Worm (Caenorhabditis elegans) whole organism, young adult: ENCODE measurements around the gene C04E6.8.

Source experiments
- B0019.2 ChIP-seq: fragments of 200-800 bp; sonication (Bioruptor generic); conservative IDR thresholded peaks from 2 replicates; pipeline ENCODE4 v1.3.6; 2022; ENCODE audit warnings: missing genetic modification reagents, missing genetic modification characterization, missing compliant biosample characterization
- B0261.1 ChIP-seq: sonication (generic microtip); optimal IDR thresholded peaks from 2 replicates; lab custom pipeline; 2016; ENCODE audit warnings: mild to moderate bottlenecking, missing genetic modification characterization, moderate library complexity, missing compliant biosample characterization
- B0336.3 ChIP-seq: fragments of 200-800 bp; sonication (Bioruptor generic); IDR thresholded peaks from 2 replicates; pipeline ENCODE4 v1.3.6; 2022; ENCODE audit warnings: missing genetic modification characterization, missing compliant biosample characterization
- C17E4.6 ChIP-seq: fragments of 200-800 bp; sonication (Bioruptor generic); IDR thresholded peaks from 2 replicates; pipeline ENCODE4 v1.3.6; 2022; ENCODE audit warnings: missing genetic modification reagents, missing genetic modification characterization, missing compliant biosample characterization
- D2030.7 ChIP-seq: fragments of 200-800 bp; sonication (Bioruptor generic); IDR thresholded peaks from 2 replicates; pipeline ENCODE4 v1.3.6; 2022; ENCODE audit warnings: missing genetic modification reagents, missing genetic modification characterization, missing compliant biosample characterization
- F10E7.11 ChIP-seq: sonication (generic microtip); optimal IDR thresholded peaks from 2 replicates; lab custom pipeline; 2017; ENCODE audit warnings: mild to moderate bottlenecking, missing genetic modification characterization, moderate library complexity, missing compliant biosample characterization
- F22D6.2 ChIP-seq: sonication (generic microtip); optimal IDR thresholded peaks from 2 replicates; lab custom pipeline; 2016; ENCODE audit warnings: mild to moderate bottlenecking, missing genetic modification characterization, missing compliant biosample characterization
- F33H1.4 ChIP-seq: fragments of 200-800 bp; sonication (Bioruptor generic); IDR thresholded peaks from 2 replicates; pipeline ENCODE4 v1.3.6; 2022; ENCODE audit warnings: missing genetic modification reagents, missing genetic modification characterization, missing compliant biosample characterization
- F37B4.10 ChIP-seq: fragments of 200-800 bp; sonication (Bioruptor generic); IDR thresholded peaks from 2 replicates; pipeline ENCODE4 v1.3.6; 2022; ENCODE audit warnings: missing genetic modification characterization, missing compliant biosample characterization
- F49E8.2 ChIP-seq: sonication (generic microtip); optimal IDR thresholded peaks from 3 replicates; lab custom pipeline; 2017; ENCODE audit warnings: missing genetic modification characterization, mild to moderate bottlenecking, missing compliant biosample characterization, antibody characterized with exemption, moderate library complexity; ENCODE audit not compliant: insufficient read depth
- F52B5.7 ChIP-seq: sonication (generic microtip); optimal IDR thresholded peaks from 2 replicates; lab custom pipeline; 2016; ENCODE audit warnings: mild to moderate bottlenecking, missing genetic modification characterization, missing compliant biosample characterization
- F57C9.4 ChIP-seq: sonication (generic microtip); optimal IDR thresholded peaks from 2 replicates; lab custom pipeline; 2017; ENCODE audit warnings: mild to moderate bottlenecking, missing genetic modification characterization, missing compliant biosample characterization
- K11D2.4 ChIP-seq: fragments of 200-800 bp; sonication (Bioruptor generic); IDR thresholded peaks from 2 replicates; pipeline ENCODE4 v1.3.6; 2022; ENCODE audit warnings: missing genetic modification reagents, missing genetic modification characterization, missing compliant biosample characterization
- K12H6.12 ChIP-seq: fragments of 200-800 bp; sonication (Bioruptor generic); optimal IDR thresholded peaks from 2 replicates; lab custom pipeline; 2018; ENCODE audit warnings: mild to moderate bottlenecking, missing genetic modification characterization, missing compliant biosample characterization
- T07F8.4 ChIP-seq: sonication (generic microtip); optimal IDR thresholded peaks from 2 replicates; lab custom pipeline; 2016; ENCODE audit warnings: mild to moderate bottlenecking, missing genetic modification characterization, moderate library complexity, missing compliant biosample characterization
- Y95B8A.8 ChIP-seq: fragments of 200-800 bp; sonication (Bioruptor generic); IDR thresholded peaks from 2 replicates; pipeline ENCODE4 v1.3.6; 2022; ENCODE audit warnings: missing genetic modification reagents, missing genetic modification characterization, missing compliant biosample characterization
- aptf-3 ChIP-seq: fragments of 200-800 bp; sonication (Bioruptor generic); IDR thresholded peaks from 2 replicates; pipeline ENCODE4 v1.3.6; 2022; ENCODE audit warnings: missing genetic modification characterization, missing compliant biosample characterization
- atf-7 ChIP-seq: sonication (generic microtip); optimal IDR thresholded peaks from 2 replicates; lab custom pipeline; 2017; ENCODE audit warnings: mild to moderate bottlenecking, missing genetic modification characterization, missing compliant biosample characterization
- bed-2 ChIP-seq: fragments of 200-800 bp; sonication (Bioruptor generic); IDR thresholded peaks from 2 replicates; pipeline ENCODE4 v1.3.6; 2022; ENCODE audit warnings: missing genetic modification reagents, missing genetic modification characterization, missing compliant biosample characterization
- ceh-100 ChIP-seq: fragments of 200-800 bp; sonication (Bioruptor generic); IDR thresholded peaks from 2 replicates; pipeline ENCODE4 v1.3.6; 2022; ENCODE audit warnings: missing genetic modification reagents, missing genetic modification characterization, missing compliant biosample characterization
- ceh-40 ChIP-seq: fragments of 200-800 bp; sonication (Bioruptor generic); IDR thresholded peaks from 2 replicates; pipeline ENCODE4 v1.3.6; 2022; ENCODE audit warnings: missing genetic modification characterization, missing compliant biosample characterization
- ceh-79 ChIP-seq: sonication (generic microtip); optimal IDR thresholded peaks from 2 replicates; lab custom pipeline; 2017; ENCODE audit warnings: mild to moderate bottlenecking, missing genetic modification characterization, missing compliant biosample characterization
- chd-7 ChIP-seq: sonication (generic microtip); optimal IDR thresholded peaks from 2 replicates; lab custom pipeline; 2016; ENCODE audit warnings: mild to moderate bottlenecking, missing genetic modification characterization, moderate library complexity, missing compliant biosample characterization
- dox-1 ChIP-seq: fragments of 200-800 bp; sonication (Bioruptor generic); IDR thresholded peaks from 2 replicates; pipeline ENCODE4 v1.3.6; 2022; ENCODE audit warnings: missing genetic modification reagents, missing genetic modification characterization, missing compliant biosample characterization
- dpff-1 ChIP-seq: sonication (generic microtip); optimal IDR thresholded peaks from 2 replicates; lab custom pipeline; 2017; ENCODE audit warnings: mild to moderate bottlenecking, missing genetic modification characterization, missing compliant biosample characterization
- dpl-1 ChIP-seq: fragments of 150-350 bp; optimal IDR thresholded peaks from 2 replicates; lab custom pipeline; 2014; ENCODE audit warnings: missing biosample characterization, missing genetic modification reagents, missing genetic modification characterization
- egl-44 ChIP-seq: fragments of 200-800 bp; sonication (Bioruptor generic); IDR thresholded peaks from 2 replicates; pipeline ENCODE4 v1.3.6; 2022; ENCODE audit warnings: missing genetic modification reagents, missing genetic modification characterization, missing compliant biosample characterization
- ets-4 ChIP-seq: fragments of 200-800 bp; sonication (Bioruptor generic); optimal IDR thresholded peaks from 2 replicates; lab custom pipeline; 2018; ENCODE audit warnings: mild to moderate bottlenecking, missing genetic modification characterization, missing compliant biosample characterization
- fkh-3 ChIP-seq: sonication (generic microtip); optimal IDR thresholded peaks from 2 replicates; lab custom pipeline; 2016; ENCODE audit warnings: mild to moderate bottlenecking, missing genetic modification characterization, missing compliant biosample characterization
- gei-17 ChIP-seq: fragments of 200-800 bp; sonication (Bioruptor generic); optimal IDR thresholded peaks from 2 replicates; lab custom pipeline; 2018; ENCODE audit warnings: mild to moderate bottlenecking, missing genetic modification characterization, missing compliant biosample characterization
- hlh-26 ChIP-seq: fragments of 200-800 bp; sonication (Bioruptor generic); conservative IDR thresholded peaks from 2 replicates; pipeline ENCODE4 v1.3.6; 2022; ENCODE audit warnings: missing genetic modification reagents, missing genetic modification characterization, missing compliant biosample characterization
- hmg-1.2 ChIP-seq: fragments of 200-800 bp; sonication (Bioruptor generic); IDR thresholded peaks from 2 replicates; pipeline ENCODE4 v1.3.6; 2022; ENCODE audit warnings: missing genetic modification reagents, missing genetic modification characterization, missing compliant biosample characterization
- hsf-1 ChIP-seq: fragments of 200-800 bp; sonication (Bioruptor generic); IDR thresholded peaks from 2 replicates; pipeline ENCODE4 v1.3.6; 2022; ENCODE audit warnings: missing genetic modification reagents, missing genetic modification characterization, missing compliant biosample characterization
- lag-1 ChIP-seq: fragments of 200-800 bp; sonication (Bioruptor generic); IDR thresholded peaks from 2 replicates; pipeline ENCODE4 v1.3.6; 2022; ENCODE audit warnings: missing genetic modification reagents, missing genetic modification characterization, missing compliant biosample characterization
- let-607 ChIP-seq, 2 experiments: fragments of 200-800 bp in 1 of 2; sonication (Bioruptor generic) in 1 of 2; sonication (generic microtip) in 1 of 2; optimal IDR thresholded peaks; 2 replicates each; lab custom pipeline; 2016 to 2018; ENCODE audit warnings: mild to moderate bottlenecking in 2 of 2, missing compliant biosample characterization in 2 of 2, missing genetic modification characterization in 2 of 2, moderate library complexity in 2 of 2, missing genotype in 1 of 2
- lin-35 ChIP-seq, 3 experiments: fragments of 150-350 bp in 2 of 3; sonication (generic microtip) in 1 of 3; optimal IDR thresholded peaks; 2 replicates each; lab custom pipeline; 2014 to 2018; ENCODE audit warnings: missing biosample characterization in 3 of 3, missing genetic modification characterization in 3 of 3, missing genetic modification reagents in 3 of 3
- lin-54 ChIP-seq: fragments of 200-800 bp; sonication (Bioruptor generic); optimal IDR thresholded peaks from 2 replicates; lab custom pipeline; 2018; ENCODE audit warnings: mild to moderate bottlenecking, missing genetic modification characterization, missing compliant biosample characterization
- lir-1 ChIP-seq: fragments of 200-800 bp; sonication (Bioruptor generic); conservative IDR thresholded peaks from 2 replicates; pipeline ENCODE4 v1.3.6; 2022; ENCODE audit warnings: missing genetic modification reagents, missing genetic modification characterization, missing compliant biosample characterization
- lsl-1 ChIP-seq: fragments of 200-800 bp; sonication (Bioruptor generic); optimal IDR thresholded peaks from 2 replicates; lab custom pipeline; 2018; ENCODE audit warnings: mild to moderate bottlenecking, missing genetic modification characterization, moderate library complexity, missing compliant biosample characterization
- nfyb-1 ChIP-seq: fragments of 200-800 bp; sonication (Bioruptor generic); IDR thresholded peaks from 2 replicates; pipeline ENCODE4 v1.3.6; 2022; ENCODE audit warnings: missing genetic modification reagents, missing genetic modification characterization, missing compliant biosample characterization
- nhr-120 ChIP-seq: fragments of 200-800 bp; sonication (Bioruptor generic); IDR thresholded peaks from 2 replicates; pipeline ENCODE4 v1.3.6; 2022; ENCODE audit warnings: missing genetic modification characterization, missing compliant biosample characterization
- nhr-179 ChIP-seq: sonication (generic microtip); optimal IDR thresholded peaks from 2 replicates; lab custom pipeline; 2016; ENCODE audit warnings: mild to moderate bottlenecking, missing genetic modification characterization, missing compliant biosample characterization
- nhr-80 ChIP-seq: sonication (generic microtip); optimal IDR thresholded peaks from 2 replicates; lab custom pipeline; 2016; ENCODE audit warnings: missing genetic modification characterization, missing compliant biosample characterization
- pha-4 ChIP-seq: fragments of 150-350 bp; sonication (generic microtip); optimal IDR thresholded peaks from 2 replicates; lab custom pipeline; 2014; ENCODE audit warnings: missing biosample characterization, missing genetic modification reagents, missing genetic modification characterization
- rpc-1 ChIP-seq, 2 experiments: fragments of 150-350 bp in 1 of 2; sonication (generic microtip) in 1 of 2; optimal IDR thresholded peaks; 2 replicates each; lab custom pipeline; 2014 to 2018; ENCODE audit warnings: missing biosample characterization in 1 of 2, missing genetic modification characterization in 1 of 2, missing genetic modification reagents in 1 of 2, missing genotype in 1 of 2
- snpc-3.4 ChIP-seq: sonication (generic microtip); optimal IDR thresholded peaks from 2 replicates; lab custom pipeline; 2017; ENCODE audit warnings: missing genetic modification characterization, mild to moderate bottlenecking, missing compliant biosample characterization, antibody characterized with exemption, moderate library complexity, missing genotype, missing genetic modification reagents
- tlf-1 ChIP-seq: fragments of 200-800 bp; sonication (Bioruptor generic); optimal IDR thresholded peaks from 2 replicates; lab custom pipeline; 2018; ENCODE audit warnings: mild to moderate bottlenecking, missing genetic modification characterization, missing compliant biosample characterization
- unc-62 ChIP-seq: fragments of 150-350 bp; optimal IDR thresholded peaks from 2 replicates; lab custom pipeline; 2014; ENCODE audit warnings: missing biosample characterization, missing genetic modification reagents, missing genetic modification characterization
- zim-3 ChIP-seq: sonication (generic microtip); optimal IDR thresholded peaks from 2 replicates; lab custom pipeline; 2017; ENCODE audit warnings: mild to moderate bottlenecking, missing genetic modification characterization, moderate library complexity, missing compliant biosample characterization

The C04E6.8 gene

ce11 chrV:5917707-5918106, 34.1 kb upstream of the C04E6.8 start, which contains the start of gene lrpr-1:
Gene lrpr-1, minus strand, starts transcription at chrV:5917891.
- TF ChIP-seq gei-17 (GFP tag; lab: Kevin White, UChicago) (no peak), bed-2 (GFP tag; lab: Robert Waterston, UW) (peak; percentile 88), D2030.7 (GFP tag; lab: Robert Waterston, UW) (no peak), nhr-80 (tag; lab: Kevin White, UChicago) (no peak), C17E4.6 (GFP tag; lab: Robert Waterston, UW) (no peak), ets-4 (GFP tag; lab: Kevin White, UChicago) (no peak), dpl-1 (GFP tag; lab: Kevin White, UChicago) (peak; percentile 81), K11D2.4 (GFP tag; lab: Robert Waterston, UW) (peak; percentile 78), nhr-179 (tag; lab: Kevin White, UChicago) (no peak), ceh-40 (no peak), snpc-3.4 (tag; lab: Kevin White, UChicago) (peak; percentile 42), tlf-1 (GFP tag; lab: Kevin White, UChicago) (no peak), atf-7 (no peak), B0336.3 (GFP tag; lab: Robert Waterston, UW) (no peak), dox-1 (GFP tag; lab: Robert Waterston, UW) (no peak), ceh-79 (tag; lab: Kevin White, UChicago) (no peak), let-607 (tag; optimal IDR thresholded peaks at IDR 0.05; lab: Kevin White, UChicago) (no peak), F37B4.10 (no peak), B0019.2 (no peak), lin-54 (GFP tag; lab: Kevin White, UChicago) (peak; percentile 99), hmg-1.2 (GFP tag; lab: Robert Waterston, UW) (no peak; the same call in 1 of the 2 replicates), lag-1 (no peak), pha-4 (tag; lab: Kevin White, UChicago) (no peak), nhr-120 (GFP tag; lab: Robert Waterston, UW) (no peak), unc-62 (GFP tag; lab: Kevin White, UChicago) (no peak), F22D6.2 (tag; lab: Kevin White, UChicago) (peak; percentile 48), lsl-1 (GFP tag; lab: Kevin White, UChicago) (peak; percentile 53), hsf-1 (GFP tag; lab: Robert Waterston, UW) (0 out of 2 replicates have a peak, but pooled peaks have one; percentile 35), lir-1 (GFP tag; lab: Robert Waterston, UW) (peak; percentile 73), F33H1.4 (GFP tag; lab: Robert Waterston, UW) (peak; percentile 70; the same call in 1 of the 2 replicates), dpff-1 (tag; lab: Kevin White, UChicago) (no peak), lin-35 (GFP tag; optimal IDR thresholded peaks at IDR 0.05; lab: Kevin White, UChicago) (peak; percentile 65 to 95 (median 67)), T07F8.4 (tag; lab: Kevin White, UChicago) (no peak), aptf-3 (GFP tag; lab: Robert Waterston, UW) (no peak), B0261.1 (tag; lab: Kevin White, UChicago) (no peak), F52B5.7 (tag; lab: Kevin White, UChicago) (no peak), chd-7 (no peak), F10E7.11 (no peak), zim-3 (tag; lab: Kevin White, UChicago) (peak; percentile 87), fkh-3 (tag; lab: Kevin White, UChicago) (no peak), hlh-26 (no peak), rpc-1 (optimal IDR thresholded peaks at IDR 0.05; lab: Kevin White, UChicago) (no peak), rpc-1 (tag; optimal IDR thresholded peaks at IDR 0.05; lab: Kevin White, UChicago) (no peak), F49E8.2 (no peak), F57C9.4 (tag; lab: Kevin White, UChicago) (peak; percentile 14), Y95B8A.8 (GFP tag; lab: Robert Waterston, UW) (no peak), nfyb-1 (no peak; the same call in 1 of the 2 replicates), egl-44 (GFP tag; lab: Robert Waterston, UW) (no peak), K12H6.12 (tag; lab: Kevin White, UChicago) (peak; percentile 80), ceh-100 (GFP tag; lab: Robert Waterston, UW) (peak; percentile 67)
